Worm (Caenorhabditis elegans) whole organism, L2 larva: ENCODE results near the gene T09F5.2.

ENCODE experiments used
- R02D3.7 ChIP-seq: fragments of 150-350 bp; optimal IDR thresholded peaks from 2 replicates; lab custom pipeline; 2014; ENCODE audit warnings: missing biosample characterization, missing genetic modification characterization
- ZK546.5 ChIP-seq: sonication (generic microtip); optimal IDR thresholded peaks from 2 replicates; lab custom pipeline; 2017; ENCODE audit warnings: missing biosample characterization, missing genetic modification characterization
- aly-2 ChIP-seq: fragments of 150-350 bp; optimal IDR thresholded peaks from 2 replicates; lab custom pipeline; 2014; ENCODE audit warnings: missing biosample characterization, missing genetic modification characterization
- ama-1 ChIP-seq: fragments of 150-350 bp; optimal IDR thresholded peaks from 2 replicates; lab custom pipeline; 2018; ENCODE audit warnings: inconsistent platforms
- fos-1 ChIP-seq: fragments of 150-350 bp; optimal IDR thresholded peaks from 2 replicates; lab custom pipeline; 2014; ENCODE audit warnings: missing biosample characterization, missing genetic modification characterization
- lin-39 ChIP-seq: fragments of 150-350 bp; optimal IDR thresholded peaks from 2 replicates; lab custom pipeline; 2014; ENCODE audit warnings: missing biosample characterization, missing genetic modification reagents, missing genetic modification characterization
- mdl-1 ChIP-seq, 2 experiments: fragments of 150-350 bp in 1 of 2; sonication (generic microtip) in 1 of 2; optimal IDR thresholded peaks; 2 replicates each; lab custom pipeline; 2017; ENCODE audit warnings: missing biosample characterization in 2 of 2, missing genetic modification characterization in 2 of 2
- nhr-11 ChIP-seq: fragments of 150-350 bp; optimal IDR thresholded peaks from 2 replicates; lab custom pipeline; 2014; ENCODE audit warnings: missing biosample characterization, missing genetic modification characterization
- nhr-12 ChIP-seq: fragments of 150-350 bp; optimal IDR thresholded peaks from 2 replicates; lab custom pipeline; 2014; ENCODE audit warnings: missing biosample characterization, missing genetic modification characterization
- nhr-6 ChIP-seq: fragments of 150-350 bp; optimal IDR thresholded peaks from 2 replicates; lab custom pipeline; 2014; ENCODE audit warnings: missing biosample characterization, missing genetic modification characterization

- TF ChIP-seq ama-1 (no peak), mdl-1 (tag; optimal IDR thresholded peaks at IDR 0.05; lab: Kevin White, UChicago) (no peak), aly-2 (tag; lab: Kevin White, UChicago) (no peak), nhr-6 (no peak), fos-1 (tag; lab: Kevin White, UChicago) (no peak), ZK546.5 (tag; lab: Kevin White, UChicago) (no peak), nhr-12 (tag; lab: Kevin White, UChicago) (no peak), lin-39 (tag; lab: Kevin White, UChicago) (no peak), R02D3.7 (tag; lab: Kevin White, UChicago) (no peak), nhr-11 (tag; lab: Kevin White, UChicago) (no peak)
Measured at ce11 chrV:15150176-15150575, 585 bp upstream of the T09F5.2 start.
